Fruit fly (Drosophila melanogaster) whole organism, embryonic: ENCODE data around the gene HP5.
A peak's percentile ranks its signal among the peaks of the same experiment; 100 is the strongest.

Experiments used
- Bdp1 ChIP-seq: fragments of 200-800 bp; sonication (Bioruptor generic); optimal IDR thresholded peaks from 3 replicates; lab custom pipeline; 2016; ENCODE audit warnings: missing biosample characterization, missing genetic modification characterization
- CG11085 ChIP-seq: fragments of 200-800 bp; sonication (Bioruptor generic); IDR thresholded peaks from 2 replicates; pipeline ENCODE4 v1.3.6; 2022; ENCODE audit warnings: missing biosample characterization, missing genetic modification characterization
- CG11247 ChIP-seq: fragments of 200-800 bp; sonication (Bioruptor generic); IDR thresholded peaks from 2 replicates; pipeline ENCODE4 v1.3.6; 2022; ENCODE audit warnings: missing biosample characterization, missing genetic modification characterization
- CG11696 ChIP-seq: fragments of 200-800 bp; sonication (Bioruptor generic); IDR thresholded peaks from 2 replicates; pipeline ENCODE4 v1.3.6; 2022; ENCODE audit warnings: missing biosample characterization, missing genetic modification characterization
- CG11723 ChIP-seq: fragments of 200-800 bp; sonication (Bioruptor generic); optimal IDR thresholded peaks from 2 replicates; lab custom pipeline; 2017; ENCODE audit warnings: missing biosample characterization, mild to moderate bottlenecking, missing genetic modification characterization
- CG14050 ChIP-seq: fragments of 200-800 bp; sonication (Bioruptor generic); IDR thresholded peaks from 3 replicates; pipeline ENCODE4 v1.3.6; 2022; ENCODE audit warnings: missing biosample characterization, missing genetic modification characterization
- CG14965 ChIP-seq: fragments of 200-800 bp; sonication (Bioruptor generic); optimal IDR thresholded peaks from 2 replicates; lab custom pipeline; 2016; ENCODE audit warnings: missing biosample characterization, missing genetic modification characterization, borderline replicate concordance
- CG17361 ChIP-seq: fragments of 200-800 bp; sonication (Bioruptor generic); IDR thresholded peaks from 3 replicates; pipeline ENCODE4 v1.3.6; 2022; ENCODE audit warnings: missing biosample characterization, missing genetic modification characterization
- CG18011 ChIP-seq: fragments of 200-800 bp; sonication (Bioruptor generic); optimal IDR thresholded peaks from 2 replicates; lab custom pipeline; 2017; ENCODE audit warnings: missing biosample characterization, missing genetic modification characterization, mild to moderate bottlenecking, moderate library complexity, missing genotype
- CG2129 ChIP-seq: fragments of 200-800 bp; sonication (Bioruptor generic); IDR thresholded peaks from 2 replicates; pipeline ENCODE4 v1.3.6; 2022; ENCODE audit warnings: missing biosample characterization, missing genetic modification characterization; ENCODE audit not compliant: partially characterized antibody
- CG30403 ChIP-seq: fragments of 200-800 bp; sonication (Bioruptor generic); optimal IDR thresholded peaks from 3 replicates; lab custom pipeline; 2016; ENCODE audit warnings: missing biosample characterization, missing genetic modification characterization
- CG3065 ChIP-seq: fragments of 200-800 bp; sonication (Bioruptor generic); optimal IDR thresholded peaks from 2 replicates; lab custom pipeline; 2016; ENCODE audit warnings: missing biosample characterization, missing genetic modification characterization
- CG32532 ChIP-seq: fragments of 200-800 bp; sonication (Bioruptor generic); IDR thresholded peaks from 2 replicates; pipeline ENCODE4 v1.3.6; 2022; ENCODE audit warnings: missing biosample characterization, missing genetic modification characterization
- CG33213 ChIP-seq: fragments of 200-800 bp; sonication (Bioruptor generic); optimal IDR thresholded peaks from 3 replicates; lab custom pipeline; 2016; ENCODE audit warnings: missing biosample characterization, missing genetic modification characterization
- CG34376 ChIP-seq: fragments of 200-800 bp; sonication (Bioruptor generic); optimal IDR thresholded peaks from 2 replicates; lab custom pipeline; 2018; ENCODE audit warnings: missing biosample characterization, mild to moderate bottlenecking, missing genetic modification characterization
- CG42726 ChIP-seq: fragments of 200-800 bp; sonication (Bioruptor generic); IDR thresholded peaks from 2 replicates; pipeline ENCODE4 v1.3.6; 2022; ENCODE audit warnings: missing biosample characterization, missing genetic modification characterization; ENCODE audit not compliant: partially characterized antibody
- CG4730 ChIP-seq: fragments of 200-800 bp; sonication (Bioruptor generic); IDR thresholded peaks from 2 replicates; pipeline ENCODE4 v1.3.6; 2022; ENCODE audit warnings: missing biosample characterization, missing genetic modification characterization
- CG4854 ChIP-seq: fragments of 200-800 bp; sonication (Bioruptor generic); optimal IDR thresholded peaks from 2 replicates; lab custom pipeline; 2016; ENCODE audit warnings: missing biosample characterization, missing genetic modification characterization, inconsistent platforms
- CG7745 ChIP-seq: fragments of 200-800 bp; sonication (Bioruptor generic); optimal IDR thresholded peaks from 2 replicates; lab custom pipeline; 2018; ENCODE audit warnings: missing biosample characterization, mild to moderate bottlenecking, missing genetic modification characterization, moderate library complexity
- CG8924 ChIP-seq: fragments of 200-800 bp; optimal IDR thresholded peaks from 3 replicates; lab custom pipeline; 2019; ENCODE audit warnings: missing biosample characterization, mild to moderate bottlenecking, missing genetic modification characterization, moderate library complexity
- CG9437 ChIP-seq: fragments of 200-800 bp; sonication (Bioruptor generic); optimal IDR thresholded peaks from 2 replicates; lab custom pipeline; 2018; ENCODE audit warnings: missing biosample characterization, mild to moderate bottlenecking, missing genetic modification characterization
- CG9609 ChIP-seq: fragments of 200-800 bp; sonication (Bioruptor generic); optimal IDR thresholded peaks from 3 replicates; lab custom pipeline; 2016; ENCODE audit warnings: missing biosample characterization, missing genetic modification characterization
- CG9817 ChIP-seq: fragments of 200-800 bp; sonication (Bioruptor generic); optimal IDR thresholded peaks from 2 replicates; lab custom pipeline; 2018; ENCODE audit warnings: missing biosample characterization, mild to moderate bottlenecking, missing genetic modification characterization, moderate library complexity
- CG9876 ChIP-seq: fragments of 200-800 bp; sonication (Bioruptor generic); optimal IDR thresholded peaks from 2 replicates; lab custom pipeline; 2016; ENCODE audit warnings: missing biosample characterization, missing genetic modification characterization
- D19B ChIP-seq: fragments of 200-800 bp; sonication (Bioruptor generic); optimal IDR thresholded peaks from 2 replicates; lab custom pipeline; 2017; ENCODE audit warnings: missing biosample characterization, mild to moderate bottlenecking, missing genetic modification characterization
- ERR ChIP-seq: fragments of 200-800 bp; sonication (Bioruptor generic); optimal IDR thresholded peaks from 2 replicates; lab custom pipeline; 2016; ENCODE audit warnings: missing biosample characterization, missing genetic modification characterization
- Elba2 ChIP-seq: fragments of 200-800 bp; sonication (Bioruptor generic); optimal IDR thresholded peaks from 3 replicates; lab custom pipeline; 2016; ENCODE audit warnings: missing biosample characterization, missing genetic modification characterization
- Ets65A ChIP-seq: fragments of 200-800 bp; sonication (Bioruptor generic); peaks from one replicate; lab custom pipeline; 2016; ENCODE audit warnings: missing biosample characterization, missing genetic modification characterization
- Gug ChIP-seq: fragments of 200-800 bp; sonication (Bioruptor generic); IDR thresholded peaks from 4 replicates; pipeline ENCODE4 v1.3.6; 2022; ENCODE audit warnings: missing biosample characterization, missing genetic modification characterization
- Hey ChIP-seq: fragments of 200-800 bp; sonication (Bioruptor generic); optimal IDR thresholded peaks from 3 replicates; lab custom pipeline; 2018; ENCODE audit warnings: missing biosample characterization, mild to moderate bottlenecking, missing genetic modification characterization
- HmgD ChIP-seq: fragments of 200-800 bp; sonication (Bioruptor generic); optimal IDR thresholded peaks from 3 replicates; lab custom pipeline; 2016; ENCODE audit warnings: missing biosample characterization, missing genetic modification characterization
- Hr78 ChIP-seq, 2 experiments: fragments of 200-800 bp in 1 of 2; fragments of >200 bp in 1 of 2; sonication (Bioruptor generic) in 1 of 2; optimal IDR thresholded peaks; 2 replicates each; lab custom pipeline; 2017 to 2019; ENCODE audit warnings: missing biosample characterization in 2 of 2, missing genetic modification characterization in 2 of 2, mild to moderate bottlenecking in 1 of 2, moderate library complexity in 1 of 2
- Lhr ChIP-seq: fragments of 200-800 bp; sonication (Bioruptor generic); optimal IDR thresholded peaks from 3 replicates; lab custom pipeline; 2017; ENCODE audit warnings: mild to moderate bottlenecking, missing biosample characterization, missing genetic modification reagents, missing genetic modification characterization
- MBD-R2 ChIP-seq: fragments of 200-800 bp; sonication (Bioruptor generic); IDR thresholded peaks from 2 replicates; pipeline ENCODE4 v1.3.6; 2022; ENCODE audit warnings: missing biosample characterization, missing genetic modification characterization
- Sox100B ChIP-seq: fragments of 200-800 bp; sonication (Bioruptor generic); optimal IDR thresholded peaks from 3 replicates; lab custom pipeline; 2018; ENCODE audit warnings: missing biosample characterization, mild to moderate bottlenecking, missing genetic modification characterization
- Sry-β ChIP-seq: fragments of 200-800 bp; sonication (Bioruptor generic); optimal IDR thresholded peaks from 2 replicates; lab custom pipeline; 2018; ENCODE audit warnings: missing biosample characterization, mild to moderate bottlenecking, missing genetic modification characterization, moderate library complexity
- Usf ChIP-seq: fragments of 200-800 bp; sonication (Bioruptor generic); optimal IDR thresholded peaks from 2 replicates; lab custom pipeline; 2017; ENCODE audit warnings: missing genotype, missing biosample characterization, missing genetic modification characterization
- Vsx1 ChIP-seq: fragments of 200-800 bp; sonication (Bioruptor generic); optimal IDR thresholded peaks from 2 replicates; lab custom pipeline; 2017; ENCODE audit warnings: missing biosample characterization, mild to moderate bottlenecking, missing genetic modification characterization, missing genetic modification reagents
- ab ChIP-seq: fragments of 200-800 bp; sonication (Bioruptor generic); optimal IDR thresholded peaks from 2 replicates; lab custom pipeline; 2016; ENCODE audit warnings: missing biosample characterization, missing genetic modification characterization
- ci ChIP-seq: fragments of 200-800 bp; sonication (Bioruptor generic); IDR thresholded peaks from 3 replicates; pipeline ENCODE4 v1.3.6; 2022; ENCODE audit warnings: missing biosample characterization, missing genetic modification characterization
- gce ChIP-seq: fragments of 200-800 bp; sonication (Bioruptor generic); IDR thresholded peaks from 3 replicates; pipeline ENCODE4 v1.3.6; 2022; ENCODE audit warnings: missing biosample characterization, missing genetic modification characterization
- gt ChIP-seq: fragments of 200-800 bp; sonication (Bioruptor generic); IDR thresholded peaks from 2 replicates; pipeline ENCODE4 v1.3.6; 2022; ENCODE audit warnings: missing biosample characterization, missing genetic modification characterization
- ken ChIP-seq: fragments of 200-800 bp; sonication (Bioruptor generic); IDR thresholded peaks from 3 replicates; pipeline ENCODE4 v1.3.6; 2022; ENCODE audit warnings: missing biosample characterization, missing genetic modification characterization
- onecut ChIP-seq: fragments of 200-800 bp; sonication (Bioruptor generic); IDR thresholded peaks from 2 replicates; pipeline ENCODE4 v1.3.6; 2022; ENCODE audit warnings: missing biosample characterization, missing genetic modification characterization
- otp ChIP-seq: fragments of 200-800 bp; sonication (Bioruptor generic); IDR thresholded peaks from 3 replicates; pipeline ENCODE4, ENCODE4 v1.3.6; 2022; ENCODE audit warnings: missing biosample characterization, missing genetic modification characterization
- pita ChIP-seq: fragments of 200-800 bp; sonication (Bioruptor generic); optimal IDR thresholded peaks from 2 replicates; lab custom pipeline; 2017; ENCODE audit warnings: missing biosample characterization, mild to moderate bottlenecking, missing genetic modification characterization
- slp2 ChIP-seq: fragments of 200-800 bp; sonication (Bioruptor generic); optimal IDR thresholded peaks from 2 replicates; lab custom pipeline; 2016; ENCODE audit warnings: missing biosample characterization, missing genetic modification characterization
- ssp ChIP-seq: fragments of 200-800 bp; sonication (Bioruptor generic); IDR thresholded peaks from 2 replicates; pipeline ENCODE4 v1.3.6; 2022; ENCODE audit warnings: missing biosample characterization, missing genetic modification characterization
- tgo ChIP-seq: fragments of 200-800 bp; sonication (Bioruptor generic); IDR thresholded peaks from 3 replicates; pipeline ENCODE4 v1.3.6; 2022; ENCODE audit warnings: missing biosample characterization, missing genetic modification characterization
- tll ChIP-seq, 2 experiments: fragments of 200-800 bp in 1 of 2; fragments of >200 bp in 1 of 2; sonication (Bioruptor generic) in 1 of 2; optimal IDR thresholded peaks; 2 replicates each; lab custom pipeline; 2017 to 2019; ENCODE audit warnings: missing biosample characterization in 2 of 2, missing genetic modification characterization in 2 of 2, mild to moderate bottlenecking in 1 of 2, moderate library complexity in 1 of 2

Gene HP5

dm6 chrX:11449476-11450119, 5.0 kb upstream of the HP5 start (continued):
- TF ChIP-seq otp (GFP tag; lab: Robert Waterston, UW) = peak; percentile 84
- peak; percentile 81 for TF ChIP-seq CG30403 (GFP tag; lab: Kevin White, UChicago)
- TF ChIP-seq CG2129 (GFP tag; lab: Robert Waterston, UW) = no peak
- peak; percentile 52 for TF ChIP-seq Usf
- peak; percentile 52 for TF ChIP-seq D19B (GFP tag; lab: Kevin White, UChicago)
- TF ChIP-seq CG32532 (GFP tag; lab: Robert Waterston, UW) = peak; percentile 86
- peak; percentile 70 for TF ChIP-seq Sox100B (GFP tag; lab: Kevin White, UChicago)
- peak; percentile 83 for TF ChIP-seq CG9876 (GFP tag; lab: Kevin White, UChicago)
- TF ChIP-seq CG11696 (GFP tag; lab: Robert Waterston, UW) = peak; percentile 66
- TF ChIP-seq MBD-R2 (GFP tag; lab: Robert Waterston, UW) = peak; percentile 61; the same call in 1 of the 2 replicates
- TF ChIP-seq Ets65A (GFP tag; lab: Kevin White, UChicago) = peak; percentile 98
- no peak for TF ChIP-seq pita (GFP tag; lab: Kevin White, UChicago)
- TF ChIP-seq CG17361 (GFP tag; lab: Robert Waterston, UW) = peak; percentile 82
- peak; percentile 57 for TF ChIP-seq HmgD (GFP tag; lab: Kevin White, UChicago)
- TF ChIP-seq ken = peak; percentile 86
- TF ChIP-seq CG34376 (GFP tag; lab: Kevin White, UChicago) = peak; percentile 68
- peak; percentile 72 for TF ChIP-seq ssp (GFP tag; lab: Robert Waterston, UW)
- TF ChIP-seq onecut (GFP tag; lab: Robert Waterston, UW) = peak; percentile 74
- TF ChIP-seq gce (GFP tag; lab: Robert Waterston, UW) = peak; percentile 76; the same call in 2 of the 3 replicates
- TF ChIP-seq tgo (GFP tag; lab: Robert Waterston, UW) = peak; percentile 86
- TF ChIP-seq CG4854 = peak; percentile 73
- peak; percentile 62 for TF ChIP-seq ab (GFP tag; lab: Kevin White, UChicago)
- peak; percentile 86 for TF ChIP-seq Gug (GFP tag; lab: Robert Waterston, UW)
- TF ChIP-seq CG33213 (GFP tag; lab: Kevin White, UChicago) = peak; percentile 72
- TF ChIP-seq CG9609 (GFP tag; lab: Kevin White, UChicago) = peak; percentile 86
- peak; percentile 68 for TF ChIP-seq gt
- peak; percentile 62 for TF ChIP-seq CG11723 (GFP tag; lab: Kevin White, UChicago)
- peak; percentile 57 for TF ChIP-seq Bdp1 (GFP tag; lab: Kevin White, UChicago)
- peak; percentile 80 for TF ChIP-seq CG8924 (tag; lab: Kevin White, UChicago)
- TF ChIP-seq Sry-β (GFP tag; lab: Kevin White, UChicago) = no peak
- TF ChIP-seq Vsx1 (GFP tag; lab: Kevin White, UChicago) = peak; percentile 64
- TF ChIP-seq CG14050 (GFP tag; lab: Robert Waterston, UW) = peak; percentile 81
- TF ChIP-seq CG18011 (GFP tag; lab: Kevin White, UChicago) = peak; percentile 28
- TF ChIP-seq Elba2 = peak; percentile 73
- TF ChIP-seq Hr78 (GFP tag; optimal IDR thresholded peaks at IDR 0.05; lab: Kevin White, UChicago) = peak in 1 of 2 experiments; percentile 43
- peak; percentile 68 for TF ChIP-seq slp2 (GFP tag; lab: Kevin White, UChicago)
- TF ChIP-seq ERR (GFP tag; lab: Kevin White, UChicago) = peak; percentile 85
- peak; percentile 35 for TF ChIP-seq CG14965 (GFP tag; lab: Kevin White, UChicago)
- TF ChIP-seq ci (GFP tag; lab: Robert Waterston, UW) = peak; percentile 94
- peak; percentile 89 for TF ChIP-seq CG9817
- TF ChIP-seq CG7745 (tag; lab: Kevin White, UChicago) = no peak
- TF ChIP-seq CG9437 (GFP tag; lab: Kevin White, UChicago) = peak; percentile 59
- TF ChIP-seq Hey (tag; lab: Kevin White, UChicago) = peak; percentile 60
- peak; percentile 37 for TF ChIP-seq Lhr (GFP tag; lab: Kevin White, UChicago)
- TF ChIP-seq tll (GFP tag; optimal IDR thresholded peaks at IDR 0.05; lab: Kevin White, UChicago) = peak; percentile 5 to 37
- no peak for TF ChIP-seq CG42726 (GFP tag; lab: Robert Waterston, UW)
- peak; percentile 90 for TF ChIP-seq CG11247 (GFP tag; lab: Robert Waterston, UW)
- peak; percentile 80 for TF ChIP-seq CG4730 (GFP tag; lab: Robert Waterston, UW)
- peak; percentile 81 for TF ChIP-seq CG11085 (GFP tag; lab: Robert Waterston, UW)
- TF ChIP-seq CG3065 (GFP tag; lab: Kevin White, UChicago) = no peak
